Fruit fly (Drosophila melanogaster) whole organism, prepupa: Measurements from ENCODE around the gene cmb.

Experiments
- CG10631 ChIP-seq: fragments of 200-800 bp; sonication (Bioruptor generic); optimal IDR thresholded peaks from 2 replicates; lab custom pipeline; 2016; ENCODE audit warnings: missing biosample characterization, missing genetic modification characterization
- CG10669 ChIP-seq: fragments of 200-800 bp; sonication (Bioruptor generic); optimal IDR thresholded peaks from 3 replicates; lab custom pipeline; 2018; ENCODE audit warnings: missing biosample characterization, mild to moderate bottlenecking, missing genetic modification characterization, moderate library complexity
- CG11902 ChIP-seq: fragments of 200-800 bp; sonication (Bioruptor generic); optimal IDR thresholded peaks from 3 replicates; lab custom pipeline; 2016; ENCODE audit warnings: missing biosample characterization, missing genetic modification characterization
- CG15336 ChIP-seq: fragments of 200-800 bp; sonication (Bioruptor generic); IDR thresholded peaks from 2 replicates; pipeline ENCODE4 v1.3.6; 2022; ENCODE audit warnings: missing biosample characterization, missing genetic modification characterization
- CG16779 ChIP-seq: fragments of 200-800 bp; sonication (Bioruptor generic); optimal IDR thresholded peaks from 3 replicates; lab custom pipeline; 2017; ENCODE audit warnings: missing biosample characterization, mild to moderate bottlenecking, missing genetic modification characterization
- CG31627 ChIP-seq: fragments of 200-800 bp; sonication (Bioruptor generic); optimal IDR thresholded peaks from 3 replicates; lab custom pipeline; 2016; ENCODE audit warnings: missing biosample characterization, missing genetic modification characterization
- CG32006 ChIP-seq: fragments of 200-800 bp; sonication (Bioruptor generic); optimal IDR thresholded peaks from 3 replicates; lab custom pipeline; 2017; ENCODE audit warnings: missing biosample characterization, mild to moderate bottlenecking, missing genetic modification characterization
- CG3919 ChIP-seq: fragments of 200-800 bp; sonication (Bioruptor generic); optimal IDR thresholded peaks from 3 replicates; lab custom pipeline; 2016; ENCODE audit warnings: missing biosample characterization, missing genetic modification characterization
- CG4318 ChIP-seq: fragments of 200-800 bp; sonication (Bioruptor generic); optimal IDR thresholded peaks from 3 replicates; lab custom pipeline; 2017; ENCODE audit warnings: missing biosample characterization, mild to moderate bottlenecking, missing genetic modification characterization
- CG6163 ChIP-seq: fragments of 200-800 bp; sonication (Bioruptor generic); IDR thresholded peaks from 3 replicates; pipeline ENCODE4 v1.3.6; 2022; ENCODE audit warnings: missing biosample characterization, missing genetic modification characterization
- CG6276 ChIP-seq: fragments of 200-800 bp; sonication (Bioruptor generic); optimal IDR thresholded peaks from 2 replicates; lab custom pipeline; 2017; ENCODE audit warnings: missing biosample characterization, mild to moderate bottlenecking, missing genetic modification characterization
- CG6808 ChIP-seq: fragments of 200-800 bp; sonication (Bioruptor generic); optimal IDR thresholded peaks from 3 replicates; lab custom pipeline; 2017; ENCODE audit warnings: missing biosample characterization, missing genetic modification characterization, mild to moderate bottlenecking, moderate library complexity, missing genetic modification reagents
- CG6854 ChIP-seq: fragments of 200-800 bp; sonication (Bioruptor generic); optimal IDR thresholded peaks from 2 replicates; lab custom pipeline; 2017; ENCODE audit warnings: missing biosample characterization, mild to moderate bottlenecking, missing genetic modification characterization
- CG7368 ChIP-seq: fragments of 200-800 bp; sonication (Bioruptor generic); optimal IDR thresholded peaks from 3 replicates; lab custom pipeline; 2016; ENCODE audit warnings: missing biosample characterization, missing genetic modification characterization
- CG8119 ChIP-seq: fragments of 200-800 bp; sonication (Bioruptor generic); IDR thresholded peaks from 3 replicates; pipeline ENCODE4 v1.3.6; 2022; ENCODE audit warnings: missing biosample characterization, missing genetic modification characterization
- Eip75B ChIP-seq: fragments of 200-800 bp; sonication (Bioruptor generic); optimal IDR thresholded peaks from 3 replicates; lab custom pipeline; 2016; ENCODE audit warnings: missing biosample characterization, missing genetic modification characterization
- Eip78C ChIP-seq: fragments of 200-800 bp; sonication (Bioruptor generic); peaks from one replicate; lab custom pipeline; 2016; ENCODE audit warnings: missing biosample characterization, missing genetic modification characterization
- Eip93F ChIP-seq: fragments of 200-800 bp; sonication (Bioruptor generic); optimal IDR thresholded peaks from 2 replicates; lab custom pipeline; 2016; ENCODE audit warnings: missing biosample characterization, mild to moderate bottlenecking, missing genetic modification characterization
- Ets21C ChIP-seq: fragments of 200-800 bp; sonication (Bioruptor generic); optimal IDR thresholded peaks from 3 replicates; lab custom pipeline; 2016; ENCODE audit warnings: missing biosample characterization, missing genetic modification characterization
- Gug ChIP-seq: fragments of 200-800 bp; sonication (Bioruptor generic); IDR thresholded peaks from 2 replicates; pipeline ENCODE4 v1.3.6; 2022; ENCODE audit warnings: missing biosample characterization, missing genetic modification characterization
- Hr39 ChIP-seq: fragments of 200-800 bp; sonication (Bioruptor generic); optimal IDR thresholded peaks from 2 replicates; lab custom pipeline; 2016; ENCODE audit warnings: missing biosample characterization, missing genetic modification characterization
- Hr4 ChIP-seq: fragments of 200-800 bp; sonication (Bioruptor generic); optimal IDR thresholded peaks from 3 replicates; lab custom pipeline; 2016; ENCODE audit warnings: missing biosample characterization, missing genetic modification characterization
- Lpt ChIP-seq: fragments of 200-800 bp; sonication (Bioruptor generic); optimal IDR thresholded peaks from 3 replicates; lab custom pipeline; 2016; ENCODE audit warnings: missing biosample characterization, missing genetic modification characterization
- Met ChIP-seq: fragments of 200-800 bp; sonication (Bioruptor generic); optimal IDR thresholded peaks from 3 replicates; lab custom pipeline; 2016; ENCODE audit warnings: missing biosample characterization, missing genetic modification characterization
- Smox ChIP-seq: fragments of 200-800 bp; sonication (Bioruptor generic); optimal IDR thresholded peaks from 3 replicates; lab custom pipeline; 2016; ENCODE audit warnings: missing biosample characterization, missing genetic modification characterization
- Sox14 ChIP-seq: fragments of 200-800 bp; sonication (Bioruptor generic); optimal IDR thresholded peaks from 3 replicates; lab custom pipeline; 2016; ENCODE audit warnings: missing biosample characterization, missing genetic modification characterization
- acj6 ChIP-seq: fragments of 200-800 bp; sonication (Bioruptor generic); optimal IDR thresholded peaks from 3 replicates; lab custom pipeline; 2016; ENCODE audit warnings: missing biosample characterization, missing genetic modification characterization
- dac ChIP-seq: fragments of 200-800 bp; sonication (Bioruptor generic); optimal IDR thresholded peaks from 2 replicates; lab custom pipeline; 2017; ENCODE audit warnings: missing biosample characterization, mild to moderate bottlenecking, missing genetic modification characterization
- dsx ChIP-seq: fragments of 200-800 bp; optimal IDR thresholded peaks from 3 replicates; lab custom pipeline; 2019; ENCODE audit warnings: missing biosample characterization, mild to moderate bottlenecking, missing genetic modification characterization, moderate library complexity; ENCODE audit not compliant: poor library complexity, severe bottlenecking
- eg ChIP-seq: fragments of 200-800 bp; sonication (Bioruptor generic); IDR thresholded peaks from 3 replicates; pipeline ENCODE4 v1.3.6; 2022; ENCODE audit warnings: missing biosample characterization, missing genetic modification characterization
- esn ChIP-seq: fragments of 200-800 bp; sonication (Bioruptor generic); optimal IDR thresholded peaks from 2 replicates; lab custom pipeline; 2016; ENCODE audit warnings: missing biosample characterization, mild to moderate bottlenecking, missing genetic modification characterization, moderate library complexity
- fd85E ChIP-seq: fragments of 200-800 bp; sonication (Bioruptor generic); optimal IDR thresholded peaks from 3 replicates; lab custom pipeline; 2016; ENCODE audit warnings: missing biosample characterization, missing genetic modification characterization
- fkh ChIP-seq: fragments of 200-800 bp; sonication (Bioruptor generic); optimal IDR thresholded peaks from 3 replicates; lab custom pipeline; 2017; ENCODE audit warnings: missing biosample characterization, mild to moderate bottlenecking, missing genetic modification characterization, moderate library complexity
- lz ChIP-seq: fragments of 200-800 bp; sonication (Bioruptor generic); optimal IDR thresholded peaks from 3 replicates; lab custom pipeline; 2016; ENCODE audit warnings: missing biosample characterization, missing genetic modification characterization
- net ChIP-seq: fragments of 200-800 bp; sonication (Bioruptor generic); optimal IDR thresholded peaks from 3 replicates; lab custom pipeline; 2016; ENCODE audit warnings: missing biosample characterization, missing genetic modification characterization
- pdm3 ChIP-seq: fragments of 200-800 bp; sonication (Bioruptor generic); optimal IDR thresholded peaks from 3 replicates; lab custom pipeline; 2016; ENCODE audit warnings: missing biosample characterization, missing genetic modification characterization
- salr ChIP-seq, 2 experiments: fragments of 200-800 bp; sonication (Bioruptor generic); optimal IDR thresholded peaks; 3 replicates each; lab custom pipeline; 2016 to 2018; ENCODE audit warnings: missing biosample characterization in 2 of 2, missing genetic modification characterization in 2 of 2, mild to moderate bottlenecking in 1 of 2
- ss ChIP-seq, 2 experiments: fragments of 200-800 bp; sonication (Bioruptor generic); optimal IDR thresholded peaks; 2 replicates in 1 of 2; 3 replicates in 1 of 2; lab custom pipeline; 2017 to 2018; ENCODE audit warnings: mild to moderate bottlenecking in 2 of 2, missing biosample characterization in 2 of 2, missing genetic modification characterization in 2 of 2, moderate library complexity in 1 of 2
- svp ChIP-seq: fragments of 200-800 bp; sonication (Bioruptor generic); peaks from one replicate; lab custom pipeline; 2016; ENCODE audit warnings: missing biosample characterization, missing genetic modification characterization
- topi ChIP-seq: fragments of 200-800 bp; sonication (Bioruptor generic); optimal IDR thresholded peaks from 3 replicates; lab custom pipeline; 2016; ENCODE audit warnings: missing biosample characterization, missing genetic modification characterization
- vri ChIP-seq: fragments of 200-800 bp; sonication (Bioruptor generic); optimal IDR thresholded peaks from 3 replicates; lab custom pipeline; 2016; ENCODE audit warnings: missing biosample characterization, mild to moderate bottlenecking, missing genetic modification characterization

The cmb gene

dm6 chr3L:13486041-13486859 lies 43.9 kb downstream of the cmb start, which contains the start of the genes Abp1 and Tgi:
Abp1 (minus strand) TSS chr3L:13486280.
Tgi (plus strand) TSS chr3L:13486797.
- peak; percentile 29 for TF ChIP-seq svp (GFP tag; lab: Kevin White, UChicago)
- TF ChIP-seq dac (GFP tag; lab: Kevin White, UChicago): no peak
- TF ChIP-seq Met (GFP tag; lab: Kevin White, UChicago): no peak
- peak; percentile 4 for TF ChIP-seq CG31627 (GFP tag; lab: Kevin White, UChicago)
- peak; percentile 34 for TF ChIP-seq CG6854 (GFP tag; lab: Kevin White, UChicago)
- TF ChIP-seq CG7368 (GFP tag; lab: Kevin White, UChicago): no peak
- peak; percentile 64 for TF ChIP-seq Eip78C (GFP tag; lab: Kevin White, UChicago)
- peak; percentile 75 for TF ChIP-seq fkh (GFP tag; lab: Kevin White, UChicago)
- TF ChIP-seq CG32006 (GFP tag; lab: Kevin White, UChicago): no peak
- TF ChIP-seq Sox14 (GFP tag; lab: Kevin White, UChicago): peak; percentile 57
- TF ChIP-seq lz (GFP tag; lab: Kevin White, UChicago): peak; percentile 3
- TF ChIP-seq Hr39 (GFP tag; lab: Kevin White, UChicago): peak; percentile 4
- peak; percentile 2 for TF ChIP-seq esn (GFP tag; lab: Kevin White, UChicago)

dm6 chr3L:13486860-13487404 lies 44.5 kb downstream of the cmb start:
- peak; percentile 15 for TF ChIP-seq CG6808 (GFP tag; lab: Kevin White, UChicago)
- TF ChIP-seq CG15336 (GFP tag; lab: Robert Waterston, UW): no peak
- peak; percentile 19 for TF ChIP-seq CG16779
- TF ChIP-seq CG6854 (GFP tag; lab: Kevin White, UChicago): peak; percentile 74
- TF ChIP-seq CG6276: peak; percentile 62
- TF ChIP-seq eg (GFP tag; lab: Robert Waterston, UW): 0 out of 3 replicates have a peak, but pooled peaks have one; percentile 10
- peak; percentile 17 for TF ChIP-seq CG3919 (GFP tag; lab: Kevin White, UChicago)
- no peak for TF ChIP-seq fkh (GFP tag; lab: Kevin White, UChicago)
- TF ChIP-seq CG8119: peak; percentile 56; the same call in 1 of the 3 replicates
- TF ChIP-seq Lpt (GFP tag; lab: Kevin White, UChicago): peak; percentile 29
- TF ChIP-seq Eip78C (GFP tag; lab: Kevin White, UChicago): peak; percentile 58
- TF ChIP-seq svp (GFP tag; lab: Kevin White, UChicago): no peak
- no peak for TF ChIP-seq CG11902 (GFP tag; lab: Kevin White, UChicago)
- peak; percentile 5 for TF ChIP-seq net (GFP tag; lab: Kevin White, UChicago)
- peak; percentile 50 to 53 for TF ChIP-seq ss (GFP tag; optimal IDR thresholded peaks at IDR 0.05; lab: Kevin White, UChicago)
- TF ChIP-seq CG6163: peak; percentile 30; the same call in 1 of the 3 replicates

- TF ChIP-seq CG3919 (GFP tag; lab: Kevin White, UChicago) (peak; percentile 14), Gug (GFP tag; lab: Robert Waterston, UW) (peak; percentile 30; the same call in 1 of the 2 replicates), salr (GFP tag; optimal IDR thresholded peaks at IDR 0.05; lab: Kevin White, UChicago) (no peak), net (GFP tag; lab: Kevin White, UChicago) (peak; percentile 50), fd85E (GFP tag; lab: Kevin White, UChicago) (no peak), acj6 (GFP tag; lab: Kevin White, UChicago) (peak; percentile 34), CG4318 (GFP tag; lab: Kevin White, UChicago) (peak; percentile 28), Lpt (GFP tag; lab: Kevin White, UChicago) (no peak), CG6163 (peak; percentile 63; the same call in 2 of the 3 replicates), CG8119 (no peak), Hr4 (GFP tag; lab: Kevin White, UChicago) (peak; percentile 46), Met (GFP tag; lab: Kevin White, UChicago) (peak; percentile 40), ss (GFP tag; optimal IDR thresholded peaks at IDR 0.05; lab: Kevin White, UChicago) (no peak), lz (GFP tag; lab: Kevin White, UChicago) (peak; percentile 50), Ets21C (GFP tag; lab: Kevin White, UChicago) (peak; percentile 19), vri (GFP tag; lab: Kevin White, UChicago) (no peak), dsx (no peak), Smox (peak; percentile 57), CG10631 (GFP tag; lab: Kevin White, UChicago) (peak; percentile 25), pdm3 (GFP tag; lab: Kevin White, UChicago) (peak; percentile 3), topi (GFP tag; lab: Kevin White, UChicago) (peak; percentile 58), Eip78C (GFP tag; lab: Kevin White, UChicago) (peak; percentile 85), Eip93F (GFP tag; lab: Kevin White, UChicago) (no peak), CG31627 (GFP tag; lab: Kevin White, UChicago) (peak; percentile 57), CG10669 (GFP tag; lab: Kevin White, UChicago) (peak; percentile 42), CG15336 (GFP tag; lab: Robert Waterston, UW) (peak; percentile 40; the same call in 1 of the 2 replicates), Eip75B (GFP tag; lab: Kevin White, UChicago) (peak; percentile 60), CG6854 (GFP tag; lab: Kevin White, UChicago) (no peak)
Measured at dm6 chr3L:13488129-13488876, 45.9 kb downstream of the cmb start.
